Worm (Caenorhabditis elegans) whole organism, L2 larva: ENCODE measurements around the gene tes-1.

Source experiments
- C34F6.9 ChIP-seq: fragments of 150-350 bp; optimal IDR thresholded peaks from 2 replicates; lab custom pipeline; 2014; ENCODE audit warnings: missing biosample characterization, missing genetic modification characterization
- F13H6.1 ChIP-seq: sonication (generic microtip); optimal IDR thresholded peaks from 2 replicates; lab custom pipeline; 2016; ENCODE audit warnings: missing genetic modification characterization, missing compliant biosample characterization
- R02D3.7 ChIP-seq: fragments of 150-350 bp; optimal IDR thresholded peaks from 2 replicates; lab custom pipeline; 2014; ENCODE audit warnings: missing biosample characterization, missing genetic modification characterization
- Y55F3AM.14 ChIP-seq: fragments of 200-800 bp; sonication (Bioruptor generic); optimal IDR thresholded peaks from 2 replicates; lab custom pipeline; 2018; ENCODE audit warnings: mild to moderate bottlenecking, missing genetic modification characterization, missing compliant biosample characterization
- ama-1 ChIP-seq: fragments of 150-350 bp; optimal IDR thresholded peaks from 2 replicates; lab custom pipeline; 2018; ENCODE audit warnings: inconsistent platforms
- ceh-16 ChIP-seq: fragments of 150-350 bp; optimal IDR thresholded peaks from 2 replicates; lab custom pipeline; 2014; ENCODE audit warnings: missing biosample characterization, missing genetic modification characterization
- ceh-82 ChIP-seq: fragments of 150-350 bp; optimal IDR thresholded peaks from 2 replicates; lab custom pipeline; 2014; ENCODE audit warnings: missing biosample characterization, missing genetic modification characterization
- crh-2 ChIP-seq: sonication (generic microtip); optimal IDR thresholded peaks from 2 replicates; lab custom pipeline; 2017; ENCODE audit warnings: missing biosample characterization, missing genetic modification characterization
- egl-27 ChIP-seq: sonication (generic microtip); optimal IDR thresholded peaks from 3 replicates; lab custom pipeline; 2017; ENCODE audit warnings: missing biosample characterization, missing genetic modification reagents, missing genetic modification characterization
- elt-1 ChIP-seq: fragments of 150-350 bp; optimal IDR thresholded peaks from 2 replicates; lab custom pipeline; 2014; ENCODE audit warnings: missing biosample characterization, missing genetic modification characterization
- fos-1 ChIP-seq: fragments of 150-350 bp; optimal IDR thresholded peaks from 2 replicates; lab custom pipeline; 2014; ENCODE audit warnings: missing biosample characterization, missing genetic modification characterization
- gmeb-1 ChIP-seq: fragments of 150-350 bp; optimal IDR thresholded peaks from 2 replicates; lab custom pipeline; 2014; ENCODE audit warnings: missing biosample characterization, missing genetic modification characterization
- mbf-1 ChIP-seq: sonication (generic microtip); optimal IDR thresholded peaks from 2 replicates; lab custom pipeline; 2017; ENCODE audit warnings: missing biosample characterization, missing genetic modification characterization
- mdl-1 ChIP-seq, 2 experiments: fragments of 150-350 bp in 1 of 2; sonication (generic microtip) in 1 of 2; optimal IDR thresholded peaks; 2 replicates each; lab custom pipeline; 2017; ENCODE audit warnings: missing biosample characterization in 2 of 2, missing genetic modification characterization in 2 of 2
- nhr-10 ChIP-seq: sonication (generic microtip); optimal IDR thresholded peaks from 2 replicates; lab custom pipeline; 2017; ENCODE audit warnings: missing biosample characterization, missing genetic modification characterization
- nhr-129 ChIP-seq: fragments of 150-350 bp; optimal IDR thresholded peaks from 2 replicates; lab custom pipeline; 2014; ENCODE audit warnings: missing biosample characterization, missing genetic modification characterization
- nhr-21 ChIP-seq: fragments of 150-350 bp; optimal IDR thresholded peaks from 2 replicates; lab custom pipeline; 2014; ENCODE audit warnings: missing biosample characterization, missing genetic modification characterization
- nhr-23 ChIP-seq: fragments of 150-350 bp; optimal IDR thresholded peaks from 2 replicates; lab custom pipeline; 2014; ENCODE audit warnings: missing biosample characterization, missing genetic modification reagents, missing genetic modification characterization
- nhr-25 ChIP-seq: fragments of 150-350 bp; sonication (generic microtip); optimal IDR thresholded peaks from 3 replicates; lab custom pipeline; 2014; ENCODE audit warnings: missing biosample characterization, missing genetic modification characterization
- nhr-77 ChIP-seq: fragments of 150-350 bp; optimal IDR thresholded peaks from 2 replicates; lab custom pipeline; 2014; ENCODE audit warnings: missing biosample characterization, missing genetic modification characterization
- peb-1 ChIP-seq: fragments of 150-350 bp; optimal IDR thresholded peaks from 2 replicates; lab custom pipeline; 2014; ENCODE audit warnings: missing biosample characterization, missing genetic modification characterization
- sem-4 ChIP-seq: fragments of 150-350 bp; optimal IDR thresholded peaks from 2 replicates; lab custom pipeline; 2014; ENCODE audit warnings: missing biosample characterization, missing genetic modification reagents, missing genetic modification characterization
- skn-1 ChIP-seq: sonication (generic microtip); optimal IDR thresholded peaks from 2 replicates; lab custom pipeline; 2017; ENCODE audit warnings: missing biosample characterization, missing genetic modification characterization
- sma-3 ChIP-seq: sonication (generic microtip); optimal IDR thresholded peaks from 2 replicates; lab custom pipeline; 2016; ENCODE audit warnings: missing genetic modification reagents, missing genetic modification characterization, missing compliant biosample characterization
- sma-9 ChIP-seq, 2 experiments: fragments of 150-350 bp in 1 of 2; sonication (generic microtip) in 1 of 2; optimal IDR thresholded peaks; 2 replicates each; lab custom pipeline; 2014 to 2016; ENCODE audit warnings: missing genetic modification characterization in 2 of 2, mild to moderate bottlenecking in 1 of 2, missing biosample characterization in 1 of 2, missing compliant biosample characterization in 1 of 2, missing genetic modification reagents in 1 of 2, moderate library complexity in 1 of 2
- snpc-4 ChIP-seq: fragments of 150-350 bp; optimal IDR thresholded peaks from 2 replicates; lab custom pipeline; 2014; ENCODE audit warnings: missing biosample characterization, missing genetic modification characterization
- unc-39 ChIP-seq: fragments of 150-350 bp; optimal IDR thresholded peaks from 2 replicates; lab custom pipeline; 2014; ENCODE audit warnings: missing biosample characterization, missing genetic modification characterization
- unc-62 ChIP-seq: fragments of 150-350 bp; optimal IDR thresholded peaks from 2 replicates; lab custom pipeline; 2014; ENCODE audit warnings: missing biosample characterization, missing genetic modification reagents, missing genetic modification characterization
- ztf-1 ChIP-seq: fragments of 200-800 bp; sonication (Bioruptor generic); conservative IDR thresholded peaks from 2 replicates; pipeline ENCODE4 v1.3.6; 2022; ENCODE audit warnings: missing genetic modification characterization, missing compliant biosample characterization
- ztf-4 ChIP-seq: fragments of 150-350 bp; optimal IDR thresholded peaks from 2 replicates; lab custom pipeline; 2014; ENCODE audit warnings: missing biosample characterization, missing genetic modification characterization

Gene tes-1

ce11 chrIV:7477197-7477596 lies 26.0 kb upstream of the tes-1 start, which contains the start of gene pycr-4:
Gene pycr-4, minus strand, starts transcription at chrIV:7477297.
- TF ChIP-seq C34F6.9: peak; percentile 13
- peak; percentile 25 for TF ChIP-seq sma-9 (GFP tag; optimal IDR thresholded peaks at IDR 0.05; lab: Kevin White, UChicago)
- no peak for TF ChIP-seq sma-9 (tag; optimal IDR thresholded peaks at IDR 0.05; lab: Kevin White, UChicago)
- TF ChIP-seq mdl-1 (tag; optimal IDR thresholded peaks at IDR 0.05; lab: Kevin White, UChicago): no peak

ce11 chrIV:7474826-7475225 lies 23.6 kb upstream of the tes-1 start, which contains the start of gene slc-25A18.2:
Gene slc-25A18.2, plus strand, starts transcription at chrIV:7475041.
- TF ChIP-seq snpc-4 (tag; lab: Kevin White, UChicago) (no peak), skn-1 (tag; lab: Kevin White, UChicago) (no peak), ztf-1 (GFP tag; lab: Robert Waterston, UW) (no peak), unc-39 (tag; lab: Kevin White, UChicago) (no peak), nhr-23 (tag; lab: Kevin White, UChicago) (no peak), ztf-4 (tag; lab: Kevin White, UChicago) (no peak), crh-2 (tag; lab: Kevin White, UChicago) (no peak), nhr-25 (tag; lab: Kevin White, UChicago) (no peak)

- no peak for TF ChIP-seq ztf-1 (GFP tag; lab: Robert Waterston, UW)
- TF ChIP-seq Y55F3AM.14 (GFP tag; lab: Kevin White, UChicago): no peak
- no peak for TF ChIP-seq sma-3 (GFP tag; lab: Kevin White, UChicago)
- TF ChIP-seq ceh-16 (tag; lab: Kevin White, UChicago): no peak
- TF ChIP-seq nhr-77 (tag; lab: Kevin White, UChicago): no peak
- TF ChIP-seq unc-62: no peak
- TF ChIP-seq mbf-1: no peak
- no peak for TF ChIP-seq peb-1 (tag; lab: Kevin White, UChicago)
- no peak for TF ChIP-seq nhr-10
- TF ChIP-seq sem-4 (tag; lab: Kevin White, UChicago): no peak
- TF ChIP-seq gmeb-1 (tag; lab: Kevin White, UChicago): no peak
- TF ChIP-seq nhr-21 (tag; lab: Kevin White, UChicago): no peak
- TF ChIP-seq mdl-1 (tag; optimal IDR thresholded peaks at IDR 0.05; lab: Kevin White, UChicago): no peak
- TF ChIP-seq ama-1 (lab: Kevin White, UChicago): no peak
- no peak for TF ChIP-seq nhr-23 (tag; lab: Kevin White, UChicago)
- TF ChIP-seq skn-1 (tag; lab: Kevin White, UChicago): no peak
- no peak for TF ChIP-seq C34F6.9
- TF ChIP-seq ceh-82 (tag; lab: Kevin White, UChicago): no peak
- no peak for TF ChIP-seq egl-27 (tag; lab: Kevin White, UChicago)
Observed at ce11 chrIV:7473159-7473649, 22.0 kb upstream of the tes-1 start, which contains the start of the genes plk-3 and F55G1.6. Gene plk-3, minus strand, starts transcription at chrIV:7473209. Gene F55G1.6, plus strand, starts transcription at chrIV:7473517.

ce11 chrIV:7469782-7470413 lies 18.7 kb upstream of the tes-1 start, which contains the start of gene F55G1.7:
Gene F55G1.7, minus strand, starts transcription at chrIV:7469832.
- no peak for TF ChIP-seq Y55F3AM.14 (GFP tag; lab: Kevin White, UChicago)
- peak; percentile 47 for TF ChIP-seq sma-9 (GFP tag; optimal IDR thresholded peaks at IDR 0.05; lab: Kevin White, UChicago)
- TF ChIP-seq sma-9 (tag; optimal IDR thresholded peaks at IDR 0.05; lab: Kevin White, UChicago): no peak
- TF ChIP-seq, all 48 proteins: peak for 1

ce11 chrIV:7468638-7469037 lies 17.4 kb upstream of the tes-1 start:
- TF ChIP-seq R02D3.7 (tag; lab: Kevin White, UChicago): no peak
- no peak for TF ChIP-seq gmeb-1 (tag; lab: Kevin White, UChicago)
- no peak for TF ChIP-seq elt-1 (tag; lab: Kevin White, UChicago)
- TF ChIP-seq nhr-129 (tag; lab: Kevin White, UChicago): no peak
- no peak for TF ChIP-seq ceh-82 (tag; lab: Kevin White, UChicago)
- TF ChIP-seq C34F6.9: no peak
- TF ChIP-seq fos-1 (tag; lab: Kevin White, UChicago): peak; percentile 62
- TF ChIP-seq, all 48 proteins: peak for 1

ce11 chrIV:7467170-7467569 lies 15.9 kb upstream of the tes-1 start:
- TF ChIP-seq F13H6.1 (tag; lab: Kevin White, UChicago): no peak
- TF ChIP-seq fos-1 (tag; lab: Kevin White, UChicago): peak; percentile 12
- TF ChIP-seq, all 48 proteins: peak for 1
